Worm (Caenorhabditis elegans): ENCODE data around the gene C55A1.11.
"Not testable (repeated sequence)": the region's sequence is repeated elsewhere in the genome, so short reads cannot be mapped to it uniquely, and the experiment has no call there.

- TF ChIP-seq attf-5 (GFP tag; optimal IDR thresholded peaks at IDR 0.05); nhr-179 (tag; optimal IDR thresholded peaks at IDR 0.05); dpl-1 (GFP tag; optimal IDR thresholded peaks at IDR 0.05); ama-1 (optimal IDR thresholded peaks at IDR 0.05); ama-1 (GFP tag; optimal IDR thresholded peaks at IDR 0.05); unc-130 (GFP tag; optimal IDR thresholded peaks at IDR 0.05); unc-62 (GFP tag; optimal IDR thresholded peaks at IDR 0.05); madf-6 (GFP tag; IDR thresholded peaks at IDR 0.05); nhr-120 (GFP tag; IDR thresholded peaks at IDR 0.05); snpc-4 (GFP tag; optimal IDR thresholded peaks at IDR 0.05); snpc-4 (tag; optimal IDR thresholded peaks at IDR 0.05): not testable (repeated sequence)
Observed at ce11 chrV:15670139-15670538, 44.5 kb downstream of the C55A1.11 start, which contains the start of gene K06B4.15.
